Worm (Caenorhabditis elegans): Measurements from ENCODE around the gene vti-1.
"Not testable (repeated sequence)": the region's sequence is repeated elsewhere in the genome, so short reads cannot be mapped to it uniquely, and the experiment has no call there.

vti-1 gene

DNA sequence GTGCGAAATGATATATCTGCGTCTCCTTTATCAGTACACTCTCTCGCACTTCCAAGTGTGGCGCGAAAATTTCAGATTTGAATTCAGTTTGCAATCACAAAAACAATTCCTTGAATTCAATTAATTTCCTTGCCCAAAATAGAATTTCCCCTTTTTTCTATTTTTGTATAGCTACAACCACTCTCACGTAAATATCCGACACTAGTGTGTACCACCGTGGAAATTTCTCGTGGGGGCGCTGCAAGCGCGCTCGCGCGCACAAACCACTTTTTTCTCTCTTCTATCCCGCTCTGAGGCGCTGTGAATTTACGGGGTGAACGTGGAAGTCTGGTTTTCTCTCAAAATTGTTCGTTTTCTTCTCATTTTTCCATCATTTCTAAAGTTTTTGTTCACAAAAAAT, 15.1 kb upstream of the vti-1 start, which contains the start of gene Y57G11C.8:
Gene Y57G11C.8 (plus strand): TSS at position 301 of the 400 bp plus-strand sequence.
- TF ChIP-seq nhr-76 (tag; optimal IDR thresholded peaks at IDR 0.05): no peak
- TF ChIP-seq flh-1 (GFP tag; optimal IDR thresholded peaks at IDR 0.05): no peak
- TF ChIP-seq nhr-28 (tag; optimal IDR thresholded peaks at IDR 0.05): no peak
- TF ChIP-seq lin-32 (GFP tag; optimal IDR thresholded peaks at IDR 0.05): no peak
- no peak for TF ChIP-seq ceh-83 (GFP tag; optimal IDR thresholded peaks at IDR 0.05)
- no peak for TF ChIP-seq drap-1 (GFP tag; optimal IDR thresholded peaks at IDR 0.05)
- no peak for TF ChIP-seq nhr-237 (tag; optimal IDR thresholded peaks at IDR 0.05)
- no peak for TF ChIP-seq pha-4 (tag; optimal IDR thresholded peaks at IDR 0.05)

- TF ChIP-seq flh-1 (GFP tag; optimal IDR thresholded peaks at IDR 0.05); ceh-43 (GFP tag; optimal IDR thresholded peaks at IDR 0.05); lsy-2 (tag; optimal IDR thresholded peaks at IDR 0.05): not testable (repeated sequence)
Measured at ce11 chrIV:14774454-14774853, 8.0 kb upstream of the vti-1 start, which contains the start of gene Y57G11C.51. Y57G11C.51 (minus strand) TSS chrIV:14774554.

DNA sequence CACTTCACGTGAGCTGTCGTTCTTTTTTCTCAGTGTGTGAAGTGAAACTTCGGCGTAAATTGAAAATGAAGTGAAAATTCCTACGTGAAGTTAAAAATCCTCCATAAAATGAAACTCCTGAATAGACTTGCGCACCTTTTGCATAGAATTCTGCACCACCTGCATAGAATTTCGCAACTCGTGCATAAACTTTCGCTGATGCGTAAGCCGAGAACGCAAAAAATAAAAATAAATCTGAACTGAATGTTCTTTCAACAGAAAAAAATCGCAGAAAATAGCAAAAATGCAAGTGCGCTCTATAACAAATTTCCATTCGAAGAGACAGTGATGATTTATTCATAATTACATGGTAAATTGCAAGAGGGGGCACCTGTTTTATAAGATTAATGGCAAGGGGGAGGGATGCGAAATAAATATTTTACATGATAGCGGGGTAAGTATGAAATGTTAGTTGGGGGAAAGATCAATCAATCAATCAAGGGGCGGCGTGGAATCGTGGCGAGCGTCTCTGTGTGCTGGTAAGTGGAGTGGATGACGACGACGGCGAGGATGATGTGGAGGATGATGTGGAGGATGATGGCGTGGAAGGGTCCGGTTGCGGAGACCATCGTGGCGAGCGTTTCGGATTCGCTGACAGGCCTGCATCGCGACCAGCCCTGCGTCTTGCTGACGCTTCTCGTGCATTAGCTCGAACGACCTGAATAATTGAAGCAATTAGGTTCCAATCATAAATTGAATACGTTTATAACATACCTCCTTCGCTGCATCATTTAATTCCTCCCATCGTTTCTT, 7.0 kb upstream of the vti-1 start, which contains the start of gene Y57G11C.36:
Gene Y57G11C.36 (minus strand): TSS at position 502 of the 792 bp plus-strand sequence.
- TF ChIP-seq ceh-43 (GFP tag; optimal IDR thresholded peaks at IDR 0.05) (no peak), zip-8 (tag; optimal IDR thresholded peaks at IDR 0.05) (no peak)

ce11 chrIV:14771325-14771724, 4.9 kb upstream of the vti-1 start, which contains the start of gene degl-1:
degl-1 (minus strand) TSS chrIV:14771425.
- TF ChIP-seq cnd-1 (tag; optimal IDR thresholded peaks at IDR 0.05) (no peak), nhr-12 (tag; optimal IDR thresholded peaks at IDR 0.05) (no peak), nhr-76 (tag; optimal IDR thresholded peaks at IDR 0.05) (no peak), elt-3 (tag; optimal IDR thresholded peaks at IDR 0.05) (no peak), flh-1 (GFP tag; optimal IDR thresholded peaks at IDR 0.05) (no peak), unc-120 (tag; optimal IDR thresholded peaks at IDR 0.05; ENCODE audit: poor library complexity, severe bottlenecking) (no peak), ces-1 (GFP tag; optimal IDR thresholded peaks at IDR 0.05) (no peak), mep-1 (tag; optimal IDR thresholded peaks at IDR 0.05) (no peak), sem-2 (GFP tag; optimal IDR thresholded peaks at IDR 0.05) (no peak), nhr-237 (tag; optimal IDR thresholded peaks at IDR 0.05) (no peak)

DNA sequence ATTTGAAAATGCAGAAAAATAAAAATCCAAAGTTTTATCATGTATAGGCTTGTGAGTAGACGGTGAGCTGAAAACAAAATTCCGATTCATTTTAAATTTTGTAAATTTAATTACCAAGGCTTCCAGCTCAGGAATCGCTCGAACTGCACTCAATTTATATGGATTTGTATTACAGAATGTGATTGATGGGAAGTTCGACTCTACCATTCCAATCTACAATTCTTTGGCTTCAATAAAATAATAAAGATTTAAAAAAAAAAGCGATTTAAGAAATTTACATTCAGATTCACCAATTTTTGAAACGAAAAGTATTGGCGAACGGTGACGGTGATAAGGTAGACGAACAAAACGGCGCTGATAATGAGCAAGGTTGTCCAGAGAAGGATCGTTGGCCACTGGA, 4.2 kb upstream of the vti-1 start:
- no peak for TF ChIP-seq mab-5 (tag; optimal IDR thresholded peaks at IDR 0.05)
- TF ChIP-seq snpc-4 (tag; optimal IDR thresholded peaks at IDR 0.05): no peak
- TF ChIP-seq mep-1 (tag; optimal IDR thresholded peaks at IDR 0.05): no peak
- TF ChIP-seq M03D4.4 (tag; optimal IDR thresholded peaks at IDR 0.05): no peak
- TF ChIP-seq unc-120 (tag; optimal IDR thresholded peaks at IDR 0.05; ENCODE audit: poor library complexity, severe bottlenecking): no peak
- no peak for TF ChIP-seq unc-62 (GFP tag; optimal IDR thresholded peaks at IDR 0.05)
- TF ChIP-seq nhr-12 (tag; optimal IDR thresholded peaks at IDR 0.05): no peak
- no peak for TF ChIP-seq cnd-1 (tag; optimal IDR thresholded peaks at IDR 0.05)
- no peak for TF ChIP-seq sptf-1 (tag; optimal IDR thresholded peaks at IDR 0.05)
- TF ChIP-seq sem-2 (GFP tag; optimal IDR thresholded peaks at IDR 0.05): no peak
- TF ChIP-seq nhr-237 (tag; optimal IDR thresholded peaks at IDR 0.05): no peak
- TF ChIP-seq drap-1 (GFP tag; optimal IDR thresholded peaks at IDR 0.05): no peak
- TF ChIP-seq bed-3 (GFP tag; optimal IDR thresholded peaks at IDR 0.05): no peak
- no peak for TF ChIP-seq tbx-8 (GFP tag; optimal IDR thresholded peaks at IDR 0.05)
- no peak for TF ChIP-seq lsy-2 (tag; optimal IDR thresholded peaks at IDR 0.05)

- TF ChIP-seq nhr-12 (tag; optimal IDR thresholded peaks at IDR 0.05): no peak
- no peak for TF ChIP-seq elt-1 (tag; optimal IDR thresholded peaks at IDR 0.05; ENCODE audit: borderline replicate concordance, insufficient read depth)
- TF ChIP-seq ceh-83 (GFP tag; optimal IDR thresholded peaks at IDR 0.05): no peak
- no peak for TF ChIP-seq bed-3 (GFP tag; optimal IDR thresholded peaks at IDR 0.05)
- no peak for TF ChIP-seq mls-2 (tag; optimal IDR thresholded peaks at IDR 0.05)
- no peak for TF ChIP-seq ztf-11 (tag; optimal IDR thresholded peaks at IDR 0.05)
- TF ChIP-seq pha-4 (tag; optimal IDR thresholded peaks at IDR 0.05): no peak
- TF ChIP-seq ceh-43 (GFP tag; optimal IDR thresholded peaks at IDR 0.05): no peak
- TF ChIP-seq unc-39 (tag; optimal IDR thresholded peaks at IDR 0.05): no peak
- no peak for TF ChIP-seq ces-1 (GFP tag; optimal IDR thresholded peaks at IDR 0.05)
- TF ChIP-seq hlh-1 (tag; optimal IDR thresholded peaks at IDR 0.05): no peak
- TF ChIP-seq sptf-1 (tag; optimal IDR thresholded peaks at IDR 0.05): no peak
- no peak for TF ChIP-seq unc-62 (GFP tag; optimal IDR thresholded peaks at IDR 0.05)
- no peak for TF ChIP-seq flh-1 (GFP tag; optimal IDR thresholded peaks at IDR 0.05)
- no peak for TF ChIP-seq zip-8 (tag; optimal IDR thresholded peaks at IDR 0.05)
- TF ChIP-seq lsy-2 (tag; optimal IDR thresholded peaks at IDR 0.05): no peak
Measured at ce11 chrIV:14769218-14769835, 2.9 kb upstream of the vti-1 start, which contains the start of gene Y57G11C.43. Y57G11C.43 (plus strand) TSS chrIV:14769441.
